Fruit fly (Drosophila melanogaster) whole organism, adult: Measurements from ENCODE around the gene CG15196.

Experiments used
- CG11617 ChIP-seq: fragments of 200-800 bp; sonication (Bioruptor generic); optimal IDR thresholded peaks from 2 replicates; lab custom pipeline; 2017; ENCODE audit warnings: mild to moderate bottlenecking, missing biosample characterization, missing genetic modification reagents, missing genetic modification characterization
- CG12768 ChIP-seq: fragments of 200-800 bp; sonication (Bioruptor generic); optimal IDR thresholded peaks from 2 replicates; lab custom pipeline; 2017; ENCODE audit warnings: missing biosample characterization, missing genetic modification characterization, mild to moderate bottlenecking, moderate library complexity, missing genetic modification reagents
- CG14711 ChIP-seq: fragments of 200-800 bp; sonication (Bioruptor generic); optimal IDR thresholded peaks from 2 replicates; lab custom pipeline; 2018; ENCODE audit warnings: missing biosample characterization, mild to moderate bottlenecking, missing genetic modification characterization, moderate library complexity
- CG1620 ChIP-seq: fragments of 200-800 bp; sonication (Bioruptor generic); optimal IDR thresholded peaks from 2 replicates; lab custom pipeline; 2016; ENCODE audit warnings: missing biosample characterization, missing genetic modification characterization
- CG33017 ChIP-seq: fragments of 200-800 bp; sonication (Bioruptor generic); optimal IDR thresholded peaks from 2 replicates; lab custom pipeline; 2018; ENCODE audit warnings: missing biosample characterization, mild to moderate bottlenecking, missing genetic modification characterization, moderate library complexity
- CG5204 ChIP-seq: fragments of 200-800 bp; sonication (Bioruptor generic); optimal IDR thresholded peaks from 2 replicates; lab custom pipeline; 2016; ENCODE audit warnings: missing biosample characterization, missing genetic modification characterization
- CG7045 ChIP-seq: fragments of 200-800 bp; sonication (Bioruptor generic); optimal IDR thresholded peaks from 2 replicates; lab custom pipeline; 2017; ENCODE audit warnings: missing biosample characterization, mild to moderate bottlenecking, missing genetic modification characterization
- CG7101 ChIP-seq: fragments of 200-800 bp; sonication (Bioruptor generic); optimal IDR thresholded peaks from 2 replicates; lab custom pipeline; 2018; ENCODE audit warnings: missing biosample characterization, mild to moderate bottlenecking, missing genetic modification characterization, moderate library complexity
- Clk ChIP-seq: fragments of 200-800 bp; sonication (Bioruptor generic); optimal IDR thresholded peaks from 2 replicates; lab custom pipeline; 2017; ENCODE audit warnings: missing biosample characterization, missing genetic modification characterization
- Crg-1 ChIP-seq: fragments of 200-800 bp; sonication (Bioruptor generic); optimal IDR thresholded peaks from 2 replicates; lab custom pipeline; 2016; ENCODE audit warnings: missing biosample characterization, missing genetic modification characterization
- Hr96 ChIP-seq: fragments of 200-800 bp; sonication (Bioruptor generic); optimal IDR thresholded peaks from 2 replicates; lab custom pipeline; 2016; ENCODE audit warnings: missing biosample characterization, missing genetic modification characterization
- Mnt ChIP-seq: fragments of 200-800 bp; sonication (Bioruptor generic); optimal IDR thresholded peaks from 2 replicates; lab custom pipeline; 2016; ENCODE audit warnings: missing biosample characterization, mild to moderate bottlenecking, missing genetic modification characterization
- bab1 ChIP-seq: fragments of 200-800 bp; sonication (Bioruptor generic); optimal IDR thresholded peaks from 3 replicates; lab custom pipeline; 2019; ENCODE audit warnings: missing biosample characterization, mild to moderate bottlenecking, missing genetic modification characterization, moderate library complexity
- cic ChIP-seq: fragments of 200-800 bp; sonication (Bioruptor generic); optimal IDR thresholded peaks from 2 replicates; lab custom pipeline; 2017; ENCODE audit warnings: missing biosample characterization, mild to moderate bottlenecking, missing genetic modification characterization, moderate library complexity
- cnc ChIP-seq, 2 experiments: fragments of >200 bp; optimal IDR thresholded peaks; 2 replicates each; lab custom pipeline; 2017
- kay ChIP-seq: fragments of 200-800 bp; sonication (Bioruptor generic); peaks from one replicate; lab custom pipeline; 2016; ENCODE audit warnings: missing biosample characterization, missing genetic modification characterization, borderline replicate concordance
- ovo ChIP-seq: fragments of 200-800 bp; sonication (Bioruptor generic); optimal IDR thresholded peaks from 2 replicates; lab custom pipeline; 2016; ENCODE audit warnings: missing biosample characterization, missing genetic modification characterization
- pad ChIP-seq: fragments of 200-800 bp; sonication (Bioruptor generic); optimal IDR thresholded peaks from 3 replicates; lab custom pipeline; 2017; ENCODE audit warnings: missing biosample characterization, missing genetic modification characterization, mild to moderate bottlenecking, moderate library complexity, missing genetic modification reagents
- tj ChIP-seq: fragments of 200-800 bp; sonication (Bioruptor generic); optimal IDR thresholded peaks from 3 replicates; lab custom pipeline; 2017; ENCODE audit warnings: missing biosample characterization, mild to moderate bottlenecking, missing genetic modification characterization, moderate library complexity
- toe ChIP-seq: fragments of 200-800 bp; sonication (Bioruptor generic); optimal IDR thresholded peaks from 2 replicates; lab custom pipeline; 2016; ENCODE audit warnings: missing biosample characterization, missing genetic modification characterization

Gene CG15196

DNA sequence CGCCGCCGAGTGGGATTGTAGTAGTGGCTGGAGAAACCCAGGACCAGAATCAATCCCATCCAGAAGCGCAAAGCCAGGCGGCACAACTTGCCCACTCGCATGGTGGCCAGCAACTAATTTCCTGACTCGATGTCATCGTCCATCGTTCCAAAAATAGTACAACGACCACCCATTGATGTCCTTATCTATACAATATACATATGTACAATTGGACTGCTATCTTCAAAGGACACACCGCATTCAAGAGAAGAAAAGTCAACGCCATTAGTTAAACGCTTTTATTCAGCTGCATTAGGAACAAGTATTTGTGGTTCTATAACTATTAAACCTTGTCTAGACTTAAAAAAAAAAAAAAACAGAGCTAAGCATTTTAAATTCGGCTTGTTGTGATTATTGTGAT is 3.3 kb downstream of the CG15196 start, which contains the start of gene Gr10b:
Gene Gr10b, minus strand, starts transcription at position 101 of the 400 bp plus-strand sequence.
- TF ChIP-seq Hr96 (GFP tag; lab: Kevin White, UChicago), result no peak
- no peak for TF ChIP-seq pad
- TF ChIP-seq CG1620 (GFP tag; lab: Kevin White, UChicago), result no peak
- TF ChIP-seq Mnt (GFP tag; lab: Kevin White, UChicago), result no peak
- TF ChIP-seq CG7045 (GFP tag; lab: Kevin White, UChicago), result no peak
- TF ChIP-seq CG5204 (GFP tag; lab: Kevin White, UChicago), result no peak
- no peak for TF ChIP-seq CG11617
- TF ChIP-seq bab1 (GFP tag; lab: Kevin White, UChicago), result no peak
- TF ChIP-seq tj (GFP tag; lab: Kevin White, UChicago), result no peak
- no peak for TF ChIP-seq cic (GFP tag; lab: Kevin White, UChicago)
- TF ChIP-seq CG12768 (GFP tag; lab: Kevin White, UChicago), result no peak
- TF ChIP-seq kay, result no peak
- TF ChIP-seq Clk, result no peak

DNA sequence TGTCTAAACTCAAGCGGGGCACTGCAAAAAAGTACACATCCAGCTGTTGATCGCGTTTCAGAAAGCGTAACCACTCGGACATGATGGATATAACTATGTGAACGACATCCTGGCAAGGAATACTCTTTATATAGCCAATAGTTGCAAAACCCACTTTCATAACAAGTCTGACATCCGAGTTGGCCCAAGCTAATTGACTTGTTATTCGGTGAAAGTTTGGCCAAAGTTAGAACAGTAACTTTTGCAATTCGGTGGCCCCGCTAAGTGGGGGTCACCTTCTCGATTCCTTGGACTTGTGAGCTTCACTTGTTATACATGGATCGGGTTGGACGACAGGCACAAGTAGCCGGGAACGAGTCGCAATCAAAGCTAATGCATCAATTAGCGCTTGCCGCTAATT is 7.6 kb downstream of the CG15196 start, which contains the start of the genes Gr10a and Or10a:
Gene Gr10a, minus strand, starts transcription at position 101 of the 400 bp plus-strand sequence.
Gene Or10a, minus strand, starts transcription at position 101 of the 400 bp plus-strand sequence.
- TF ChIP-seq cnc (optimal IDR thresholded peaks at IDR 0.05; lab: Kevin White, UChicago), result no peak
- no peak for TF ChIP-seq Crg-1 (GFP tag; lab: Kevin White, UChicago)
- no peak for TF ChIP-seq CG5204 (GFP tag; lab: Kevin White, UChicago)
- no peak for TF ChIP-seq ovo (GFP tag; lab: Kevin White, UChicago)
- TF ChIP-seq toe (GFP tag; lab: Kevin White, UChicago), result no peak
- TF ChIP-seq pad, result no peak

DNA sequence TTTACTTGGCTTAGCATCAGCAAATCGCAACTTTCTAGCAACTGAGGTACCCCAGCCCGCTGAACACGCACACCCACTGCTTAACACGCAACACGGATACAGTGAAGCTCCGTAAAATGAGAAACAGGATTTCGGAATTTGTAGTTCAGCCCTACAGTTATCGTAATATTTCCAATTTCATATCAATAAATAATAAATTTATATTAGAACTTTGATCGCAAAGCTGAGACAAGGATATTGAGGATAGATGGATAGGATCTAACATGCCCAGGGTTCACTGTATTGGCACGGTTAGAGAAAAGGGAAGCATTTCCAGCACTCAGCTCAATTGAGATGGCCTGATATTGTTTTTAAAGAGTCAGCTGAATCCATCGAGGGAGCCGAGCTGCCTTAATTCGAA is 9.5 kb downstream of the CG15196 start:
- no peak for TF ChIP-seq CG7045 (GFP tag; lab: Kevin White, UChicago)
- TF ChIP-seq Clk, result no peak
- no peak for TF ChIP-seq CG11617
- TF ChIP-seq CG12768 (GFP tag; lab: Kevin White, UChicago), result no peak
- TF ChIP-seq CG14711 (tag; lab: Kevin White, UChicago), result no peak
- no peak for TF ChIP-seq toe (GFP tag; lab: Kevin White, UChicago)

DNA sequence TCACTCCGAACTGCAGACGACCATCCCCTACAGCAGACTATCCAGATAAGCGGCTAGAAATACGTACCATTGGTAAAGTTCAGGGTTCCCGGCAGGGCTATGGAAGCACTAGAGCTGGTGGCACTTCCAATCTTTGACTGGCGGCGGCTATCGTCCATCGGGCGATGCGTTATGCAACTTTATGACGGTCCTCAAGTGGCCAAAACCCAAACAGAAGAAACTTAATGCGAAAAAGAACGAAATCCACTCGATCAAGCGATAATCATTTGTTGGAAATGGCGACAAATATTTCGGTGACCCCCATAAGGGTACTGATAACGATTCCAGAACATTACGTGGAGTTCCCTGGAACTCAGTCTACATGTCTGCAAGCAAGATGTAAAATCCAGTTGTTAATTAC is 10.2 kb downstream of the CG15196 start:
- no peak for TF ChIP-seq pad
- no peak for TF ChIP-seq CG14711 (tag; lab: Kevin White, UChicago)
- TF ChIP-seq Hr96 (GFP tag; lab: Kevin White, UChicago), result no peak
- no peak for TF ChIP-seq CG5204 (GFP tag; lab: Kevin White, UChicago)
- TF ChIP-seq ovo (GFP tag; lab: Kevin White, UChicago), result no peak
- TF ChIP-seq cnc (optimal IDR thresholded peaks at IDR 0.05; lab: Kevin White, UChicago), result no peak
- no peak for TF ChIP-seq toe (GFP tag; lab: Kevin White, UChicago)
- TF ChIP-seq CG7045 (GFP tag; lab: Kevin White, UChicago), result no peak
- no peak for TF ChIP-seq Crg-1 (GFP tag; lab: Kevin White, UChicago)
- TF ChIP-seq tj (GFP tag; lab: Kevin White, UChicago), result no peak
- no peak for TF ChIP-seq Clk
- no peak for TF ChIP-seq cic (GFP tag; lab: Kevin White, UChicago)
- TF ChIP-seq kay, result no peak
- TF ChIP-seq CG11617, result no peak
- no peak for TF ChIP-seq CG12768 (GFP tag; lab: Kevin White, UChicago)
- TF ChIP-seq Mnt (GFP tag; lab: Kevin White, UChicago), result no peak
- TF ChIP-seq CG1620 (GFP tag; lab: Kevin White, UChicago), result no peak
- TF ChIP-seq CG33017 (tag; lab: Kevin White, UChicago), result no peak

DNA sequence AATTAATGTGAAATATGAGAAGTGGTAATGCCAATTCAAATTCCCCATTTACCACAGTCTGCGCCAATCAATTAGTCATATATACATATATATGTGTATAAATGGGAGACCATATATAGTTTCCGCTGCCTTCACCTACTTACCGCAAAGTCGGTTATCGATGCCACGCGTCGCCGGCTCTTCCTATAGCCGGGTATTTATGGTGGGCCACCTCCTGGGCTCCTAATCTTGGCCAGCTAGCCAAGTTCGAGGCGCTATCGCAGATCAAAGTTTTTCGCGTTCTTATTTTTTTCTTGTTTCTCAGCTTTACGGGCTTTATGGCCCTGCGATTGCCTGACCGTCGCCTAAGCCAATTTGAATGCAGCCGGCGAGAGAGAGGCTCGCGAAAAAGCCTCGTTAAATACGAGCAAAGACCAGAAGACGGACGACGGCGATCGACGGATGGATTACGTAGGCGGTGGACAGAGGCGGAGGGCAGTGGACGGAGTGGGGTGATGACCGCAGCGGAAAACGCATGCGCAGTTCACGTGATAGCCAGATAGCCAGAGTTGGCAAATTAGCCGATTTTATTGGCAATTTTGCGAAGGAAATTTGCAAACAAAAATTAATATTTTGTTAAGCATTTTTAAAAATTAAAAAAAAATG is 11.1 kb downstream of the CG15196 start:
- TF ChIP-seq Crg-1 (GFP tag; lab: Kevin White, UChicago) (no peak), ovo (GFP tag; lab: Kevin White, UChicago) (no peak), tj (GFP tag; lab: Kevin White, UChicago) (no peak), CG14711 (tag; lab: Kevin White, UChicago) (no peak), Mnt (GFP tag; lab: Kevin White, UChicago) (no peak), CG11617 (no peak)

DNA sequence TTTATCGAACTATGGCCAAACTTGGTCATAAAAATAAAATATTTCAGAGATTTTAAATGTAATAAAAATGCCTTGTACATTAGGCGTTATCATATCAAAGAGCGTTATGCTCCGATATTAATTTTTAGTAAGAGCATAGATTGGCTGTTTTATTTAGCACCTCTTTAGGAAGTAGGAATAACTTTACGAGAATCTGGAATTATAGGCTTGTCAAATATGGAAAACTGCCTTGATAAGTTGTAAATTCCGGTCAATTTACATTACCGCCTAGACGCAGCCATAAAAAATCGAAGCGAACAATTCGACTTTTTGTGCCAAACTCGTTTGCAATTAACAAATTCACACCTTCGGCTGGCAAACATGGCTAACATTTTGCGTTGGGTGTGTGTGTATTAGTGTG is 12.3 kb downstream of the CG15196 start:
- TF ChIP-seq CG12768 (GFP tag; lab: Kevin White, UChicago), result no peak
- peak; percentile 14 for TF ChIP-seq kay

DNA sequence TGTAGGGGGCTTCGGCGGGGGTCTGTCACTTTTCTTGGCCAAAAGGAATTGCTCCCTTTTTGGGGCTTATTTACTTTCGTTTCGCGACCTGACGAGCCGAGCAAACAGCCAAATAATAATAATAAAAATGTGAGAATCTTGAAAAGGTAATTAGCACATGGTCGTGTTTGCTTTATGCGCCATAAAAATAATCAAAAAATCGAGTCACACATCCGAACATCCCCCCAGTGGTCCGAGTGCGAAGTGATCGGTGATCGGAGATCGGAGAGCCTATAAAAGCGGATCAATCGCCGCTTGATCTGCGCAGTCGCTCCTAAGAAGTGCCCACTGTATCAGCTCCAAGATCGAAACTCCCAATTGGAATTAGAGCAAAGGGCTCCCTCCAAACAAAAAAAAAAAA is 12.8 kb downstream of the CG15196 start, which contains the start of gene Gs2:
Gene Gs2, plus strand, starts transcription at position 301 of the 400 bp plus-strand sequence.
- TF ChIP-seq bab1 (GFP tag; lab: Kevin White, UChicago), result no peak
- TF ChIP-seq Mnt (GFP tag; lab: Kevin White, UChicago), result no peak

DNA sequence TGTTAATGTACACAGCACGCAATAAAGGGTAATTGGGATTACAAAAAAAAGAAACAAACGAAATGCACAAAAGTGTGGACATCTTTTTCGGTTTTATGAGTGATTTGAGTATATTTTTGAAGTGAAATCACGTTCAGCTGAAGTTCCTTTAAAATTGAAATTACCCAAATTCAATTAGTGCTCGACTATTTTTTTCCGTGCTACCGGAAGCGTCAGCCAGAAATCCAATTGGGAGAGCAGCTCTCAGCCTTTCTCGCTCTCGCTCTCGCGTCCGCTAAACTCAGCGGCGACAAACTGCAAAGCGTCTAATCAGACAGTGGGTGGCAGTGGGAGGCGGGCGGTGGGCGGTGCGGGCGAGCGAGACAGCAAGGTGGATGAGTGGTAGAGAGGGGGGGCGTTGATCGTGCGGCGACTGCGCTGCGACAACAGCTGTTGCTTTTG is 13.6 kb downstream of the CG15196 start:
- no peak for TF ChIP-seq cnc (optimal IDR thresholded peaks at IDR 0.05; lab: Kevin White, UChicago)
- TF ChIP-seq Mnt (GFP tag; lab: Kevin White, UChicago), result peak; percentile 78
- peak; percentile 70 for TF ChIP-seq Crg-1 (GFP tag; lab: Kevin White, UChicago)
- peak; percentile 92 for TF ChIP-seq CG11617
- TF ChIP-seq Clk, result peak; percentile 98
- peak; percentile 88 for TF ChIP-seq CG14711 (tag; lab: Kevin White, UChicago)
- peak; percentile 98 for TF ChIP-seq bab1 (GFP tag; lab: Kevin White, UChicago)
- peak; percentile 92 for TF ChIP-seq CG12768 (GFP tag; lab: Kevin White, UChicago)
- TF ChIP-seq cic (GFP tag; lab: Kevin White, UChicago), result peak; percentile 99
- peak; percentile 88 for TF ChIP-seq Hr96 (GFP tag; lab: Kevin White, UChicago)
- TF ChIP-seq CG1620 (GFP tag; lab: Kevin White, UChicago), result peak; percentile 57
- peak; percentile 80 for TF ChIP-seq CG5204 (GFP tag; lab: Kevin White, UChicago)
- peak; percentile 99 for TF ChIP-seq ovo (GFP tag; lab: Kevin White, UChicago)
- peak; percentile 90 for TF ChIP-seq CG7045 (GFP tag; lab: Kevin White, UChicago)
- peak; percentile 86 for TF ChIP-seq CG33017 (tag; lab: Kevin White, UChicago)
- peak; percentile 87 for TF ChIP-seq tj (GFP tag; lab: Kevin White, UChicago)
- TF ChIP-seq CG7101 (tag; lab: Kevin White, UChicago), result peak; percentile 89
- TF ChIP-seq pad, result peak; percentile 74
- peak; percentile 59 for TF ChIP-seq toe (GFP tag; lab: Kevin White, UChicago)
- peak; percentile 92 for TF ChIP-seq kay
